Fruit fly (Drosophila melanogaster) whole organism, embryonic: ENCODE data around the gene CG17660.

Experiments used
- CG34224 ChIP-seq: fragments of 200-800 bp; sonication (Bioruptor generic); IDR thresholded peaks from 3 replicates; pipeline ENCODE4 v1.3.6; 2022; ENCODE audit warnings: missing biosample characterization, missing genetic modification characterization; ENCODE audit not compliant: partially characterized antibody
- CG5180 ChIP-seq: fragments of 200-800 bp; sonication (Bioruptor generic); optimal IDR thresholded peaks from 3 replicates; lab custom pipeline; 2017; ENCODE audit warnings: missing biosample characterization, missing genetic modification characterization, mild to moderate bottlenecking, moderate library complexity, missing genetic modification reagents
- CG6854 ChIP-seq: fragments of 200-800 bp; sonication (Bioruptor generic); optimal IDR thresholded peaks from 3 replicates; lab custom pipeline; 2017; ENCODE audit warnings: missing biosample characterization, mild to moderate bottlenecking, missing genetic modification characterization
- H2.0 ChIP-seq: fragments of 200-800 bp; sonication (Bioruptor generic); IDR thresholded peaks from 2 replicates; pipeline ENCODE4 v1.3.6; 2022; ENCODE audit warnings: missing biosample characterization, missing genetic modification characterization
- exex ChIP-seq: fragments of 200-800 bp; sonication (Bioruptor generic); optimal IDR thresholded peaks from 4 replicates; lab custom pipeline; 2018; ENCODE audit warnings: missing biosample characterization, mild to moderate bottlenecking, missing genetic modification characterization, moderate library complexity

- TF ChIP-seq exex (tag; lab: Kevin White, UChicago) (peak; percentile 58), CG5180 (GFP tag; lab: Kevin White, UChicago) (no peak), CG34224 (GFP tag; lab: Robert Waterston, UW) (no peak), CG6854 (GFP tag; lab: Kevin White, UChicago) (no peak), H2.0 (no peak)
These were observed 10.8 kb upstream of the CG17660 start for dm6 chr2L:1720846-1721506.
